Worm (Caenorhabditis elegans): ENCODE data around the gene col-132.
A peak's percentile ranks its signal among the peaks of the same experiment; 100 is the strongest.

The col-132 gene

DNA sequence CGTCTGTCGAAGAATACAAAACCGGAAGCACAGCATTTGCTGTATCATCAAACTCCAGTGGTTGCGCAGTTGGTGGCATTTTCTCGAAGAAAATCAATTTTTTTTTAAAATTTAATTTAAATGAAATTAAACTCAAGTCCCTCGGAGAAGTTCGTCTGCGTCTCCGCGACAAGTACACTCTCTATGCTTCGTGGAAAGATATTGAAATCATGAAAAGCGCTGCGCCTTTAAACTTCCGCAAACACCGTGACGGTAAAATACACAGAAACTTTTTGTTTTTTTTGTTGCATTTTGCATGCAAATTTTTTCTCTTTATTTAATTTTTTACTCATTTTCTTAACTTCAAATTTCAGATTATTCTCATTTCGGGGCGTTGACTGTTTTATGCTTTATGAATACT, 7.8 kb upstream of the col-132 start, which contains the start of the genes dli-1, tin-9.2 and exos-4.1 (continued):
- TF ChIP-seq lin-39 (tag; optimal IDR thresholded peaks at IDR 0.05): peak; percentile 73
- no peak for TF ChIP-seq nhr-237 (tag; optimal IDR thresholded peaks at IDR 0.05)
- peak; percentile 74 for TF ChIP-seq dsc-1 (tag; optimal IDR thresholded peaks at IDR 0.05)
- no peak for TF ChIP-seq hlh-4 (tag; optimal IDR thresholded peaks at IDR 0.05)
- no peak for TF ChIP-seq unc-30 (tag; optimal IDR thresholded peaks at IDR 0.05)
- TF ChIP-seq jun-1 (tag; optimal IDR thresholded peaks at IDR 0.05): peak; percentile 14
- peak; percentile 18 for TF ChIP-seq zip-4 (GFP tag; optimal IDR thresholded peaks at IDR 0.05)
- no peak for TF ChIP-seq mef-2 (tag; optimal IDR thresholded peaks at IDR 0.05)
- peak; percentile 69 for TF ChIP-seq unc-86 (tag; optimal IDR thresholded peaks at IDR 0.05)
- TF ChIP-seq pqm-1 (tag; optimal IDR thresholded peaks at IDR 0.05): no peak
- no peak for TF ChIP-seq tlp-1 (tag; optimal IDR thresholded peaks at IDR 0.05)
- peak; percentile 94 for TF ChIP-seq F16B12.6 (tag; optimal IDR thresholded peaks at IDR 0.05)
- no peak for TF ChIP-seq nhr-12 (tag; optimal IDR thresholded peaks at IDR 0.05)
- TF ChIP-seq xbp-1 (tag; optimal IDR thresholded peaks at IDR 0.05): peak; percentile 78
- TF ChIP-seq swsn-7 (tag; optimal IDR thresholded peaks at IDR 0.05): peak; percentile 74
- no peak for TF ChIP-seq Y116A8C.19 (tag; optimal IDR thresholded peaks at IDR 0.05; ENCODE audit: borderline replicate concordance)
- TF ChIP-seq nhr-11 (tag; optimal IDR thresholded peaks at IDR 0.05): peak; percentile 33
- TF ChIP-seq fkh-8 (tag; optimal IDR thresholded peaks at IDR 0.05): peak; percentile 50
- no peak for TF ChIP-seq fkh-4 (tag; optimal IDR thresholded peaks at IDR 0.05; ENCODE audit: borderline replicate concordance)
- peak; percentile 41 to 62 (median 62) for TF ChIP-seq ceh-82 (tag; optimal IDR thresholded peaks at IDR 0.05)
- TF ChIP-seq lsy-2 (tag; optimal IDR thresholded peaks at IDR 0.05): peak; percentile 89 to 90
- TF ChIP-seq unc-62 (GFP tag; optimal IDR thresholded peaks at IDR 0.05): no peak
- peak; percentile 13; the same call in 1 of the 2 replicates for TF ChIP-seq grh-1 (GFP tag; IDR thresholded peaks at IDR 0.05)
- peak; percentile 85 for TF ChIP-seq nhr-47 (tag; optimal IDR thresholded peaks at IDR 0.05)
- no peak for TF ChIP-seq efl-3 (GFP tag; optimal IDR thresholded peaks at IDR 0.05)
- peak; percentile 49 for TF ChIP-seq egl-13 (tag; optimal IDR thresholded peaks at IDR 0.05)
- TF ChIP-seq pax-3 (tag; optimal IDR thresholded peaks at IDR 0.05): no peak
- peak; percentile 73 to 84 (median 79) for TF ChIP-seq dpl-1 (GFP tag; optimal IDR thresholded peaks at IDR 0.05)
- peak in 1 of 2 experiments; percentile 49 for TF ChIP-seq mdl-1 (tag; optimal IDR thresholded peaks at IDR 0.05)
- peak; percentile 33 for TF ChIP-seq fos-1 (tag; optimal IDR thresholded peaks at IDR 0.05)
- TF ChIP-seq zag-1 (tag; optimal IDR thresholded peaks at IDR 0.05): no peak
- TF ChIP-seq irx-1 (tag; optimal IDR thresholded peaks at IDR 0.05): peak; percentile 51
- TF ChIP-seq hlh-17 (GFP tag; optimal IDR thresholded peaks at IDR 0.05; ENCODE audit: borderline replicate concordance): no peak
- peak; percentile 57 for TF ChIP-seq snpc-4 (tag; optimal IDR thresholded peaks at IDR 0.05)
- peak; percentile 82 to 84 for TF ChIP-seq efl-1 (optimal IDR thresholded peaks at IDR 0.05)
- peak; percentile 82 to 97 for TF ChIP-seq efl-1 (GFP tag; optimal IDR thresholded peaks at IDR 0.05 in 1 of 2)
- no peak for TF ChIP-seq nhr-76 (tag; optimal IDR thresholded peaks at IDR 0.05)
- TF ChIP-seq aha-1 (tag; optimal IDR thresholded peaks at IDR 0.05): no peak
- no peak for TF ChIP-seq ceh-8 (GFP tag; optimal IDR thresholded peaks at IDR 0.05)
- TF ChIP-seq ceh-63 (GFP tag; optimal IDR thresholded peaks at IDR 0.05): no peak
- no peak for TF ChIP-seq pag-3 (tag; optimal IDR thresholded peaks at IDR 0.05; ENCODE audit: borderline replicate concordance, insufficient read depth)
- TF ChIP-seq nhr-85 (tag): peak; percentile 83
- TF ChIP-seq ets-5 (GFP tag; IDR thresholded peaks at IDR 0.05): no peak
- TF ChIP-seq unc-98 (GFP tag; IDR thresholded peaks at IDR 0.05): no peak
- no peak for TF ChIP-seq vab-15 (tag; optimal IDR thresholded peaks at IDR 0.05)
- TF ChIP-seq tbx-2 (tag; optimal IDR thresholded peaks at IDR 0.05): peak; percentile 81
- no peak for TF ChIP-seq C34B4.2 (tag; optimal IDR thresholded peaks at IDR 0.05)
- no peak for TF ChIP-seq sup-37 (GFP tag; optimal IDR thresholded peaks at IDR 0.05)
- TF ChIP-seq C16A3.4 (tag; optimal IDR thresholded peaks at IDR 0.05): peak; percentile 53
